Worm (Caenorhabditis elegans): ENCODE measurements around the gene col-20.
"Not testable (repeated sequence)": the region's sequence is repeated elsewhere in the genome, so short reads cannot be mapped to it uniquely, and the experiment has no call there.

col-20 gene

ce11 chrII:4870691-4871090, at the start of gene col-20:
TSS of gene col-20 (minus strand) at chrII:4870791.
- TF ChIP-seq hnd-1 (tag; optimal IDR thresholded peaks at IDR 0.05) (no peak), F13C5.2 (tag; optimal IDR thresholded peaks at IDR 0.05) (no peak), sea-1 (GFP tag; conservative IDR thresholded peaks at IDR 0.05) (no peak), hmbx-1 (tag; optimal IDR thresholded peaks at IDR 0.05) (no peak), ceh-36 (tag; optimal IDR thresholded peaks at IDR 0.05) (no peak), tbx-37 (GFP tag; conservative IDR thresholded peaks at IDR 0.05) (no peak), tra-4 (tag; optimal IDR thresholded peaks at IDR 0.05) (no peak), flt-1 (GFP tag; IDR thresholded peaks at IDR 0.05) (no peak), B0310.2 (tag; optimal IDR thresholded peaks at IDR 0.05) (no peak), ama-1 (optimal IDR thresholded peaks at IDR 0.05) (no peak), pes-1 (GFP tag; IDR thresholded peaks at IDR 0.05) (no peak), ceh-13 (GFP tag; optimal IDR thresholded peaks at IDR 0.05) (no peak), aly-1 (tag; optimal IDR thresholded peaks at IDR 0.05) (no peak), scrt-1 (GFP tag; IDR thresholded peaks at IDR 0.05) (no peak), hmg-4 (GFP tag; optimal IDR thresholded peaks at IDR 0.05) (no peak), ets-7 (tag; optimal IDR thresholded peaks at IDR 0.05) (no peak), tbx-11 (GFP tag; IDR thresholded peaks at IDR 0.05) (no peak)

ce11 chrII:4918501-4919021, 48.0 kb upstream of the col-20 start:
- TF ChIP-seq ceh-13 (GFP tag; optimal IDR thresholded peaks at IDR 0.05) (no peak), ceh-36 (tag; optimal IDR thresholded peaks at IDR 0.05) (no peak), tbx-11 (GFP tag; IDR thresholded peaks at IDR 0.05) (no peak), ets-7 (tag; optimal IDR thresholded peaks at IDR 0.05) (no peak), F13C5.2 (tag; optimal IDR thresholded peaks at IDR 0.05) (no peak), scrt-1 (GFP tag; IDR thresholded peaks at IDR 0.05) (no peak), hnd-1 (tag; optimal IDR thresholded peaks at IDR 0.05) (no peak), aly-1 (tag; optimal IDR thresholded peaks at IDR 0.05) (no peak), hmbx-1 (tag; optimal IDR thresholded peaks at IDR 0.05) (no peak), sea-1 (GFP tag; conservative IDR thresholded peaks at IDR 0.05) (no peak), ama-1 (optimal IDR thresholded peaks at IDR 0.05) (no peak), pes-1 (GFP tag; IDR thresholded peaks at IDR 0.05) (no peak), flt-1 (GFP tag; IDR thresholded peaks at IDR 0.05) (no peak), tbx-37 (GFP tag; conservative IDR thresholded peaks at IDR 0.05) (no peak), B0310.2 (tag; optimal IDR thresholded peaks at IDR 0.05) (no peak), tra-4 (tag; optimal IDR thresholded peaks at IDR 0.05) (no peak)

ce11 chrII:4916462-4916861, 45.9 kb upstream of the col-20 start, which contains the start of gene msp-31:
TSS of gene msp-31 (minus strand) at chrII:4916562.
- not testable (repeated sequence) for TF ChIP-seq F13C5.2, hnd-1, ets-7 (tag; optimal IDR thresholded peaks at IDR 0.05)

- no peak for TF ChIP-seq ceh-13 (GFP tag; optimal IDR thresholded peaks at IDR 0.05)
- TF ChIP-seq pes-1 (GFP tag; IDR thresholded peaks at IDR 0.05): no peak
- no peak for TF ChIP-seq flt-1 (GFP tag; IDR thresholded peaks at IDR 0.05)
- TF ChIP-seq aly-1 (tag; optimal IDR thresholded peaks at IDR 0.05): no peak
These were observed 45.0 kb upstream of the col-20 start for ce11 chrII:4915572-4915971.

ce11 chrII:4914214-4914613, 43.6 kb upstream of the col-20 start, which contains the start of gene R05F9.11:
TSS of gene R05F9.11 (minus strand) at chrII:4914218.
- TF ChIP-seq B0310.2 (tag; optimal IDR thresholded peaks at IDR 0.05): no peak
- no peak for TF ChIP-seq sea-1 (GFP tag; conservative IDR thresholded peaks at IDR 0.05)
- TF ChIP-seq scrt-1 (GFP tag; IDR thresholded peaks at IDR 0.05): no peak
- no peak for TF ChIP-seq hmbx-1 (tag; optimal IDR thresholded peaks at IDR 0.05)
- no peak for TF ChIP-seq aly-1 (tag; optimal IDR thresholded peaks at IDR 0.05)
- no peak for TF ChIP-seq F13C5.2 (tag; optimal IDR thresholded peaks at IDR 0.05)
- TF ChIP-seq ets-7 (tag; optimal IDR thresholded peaks at IDR 0.05): no peak
- no peak for TF ChIP-seq ceh-36 (tag; optimal IDR thresholded peaks at IDR 0.05)

- no peak for TF ChIP-seq ets-7 (tag; optimal IDR thresholded peaks at IDR 0.05)
- no peak for TF ChIP-seq tbx-37 (GFP tag; conservative IDR thresholded peaks at IDR 0.05)
- no peak for TF ChIP-seq hmbx-1 (tag; optimal IDR thresholded peaks at IDR 0.05)
- TF ChIP-seq tra-4 (tag; optimal IDR thresholded peaks at IDR 0.05): no peak
- TF ChIP-seq pes-1 (GFP tag; IDR thresholded peaks at IDR 0.05): no peak
- no peak for TF ChIP-seq ceh-13 (GFP tag; optimal IDR thresholded peaks at IDR 0.05)
- no peak for TF ChIP-seq hnd-1 (tag; optimal IDR thresholded peaks at IDR 0.05)
These were observed 37.6 kb upstream of the col-20 start for ce11 chrII:4908160-4908559.

ce11 chrII:4905883-4906282, 35.3 kb upstream of the col-20 start:
- TF ChIP-seq B0310.2 (tag; optimal IDR thresholded peaks at IDR 0.05): no peak
- TF ChIP-seq hnd-1 (tag; optimal IDR thresholded peaks at IDR 0.05): no peak
- no peak for TF ChIP-seq tbx-37 (GFP tag; conservative IDR thresholded peaks at IDR 0.05)
- TF ChIP-seq scrt-1 (GFP tag; IDR thresholded peaks at IDR 0.05): no peak
- no peak for TF ChIP-seq sea-1 (GFP tag; conservative IDR thresholded peaks at IDR 0.05)
- TF ChIP-seq tra-4 (tag; optimal IDR thresholded peaks at IDR 0.05): no peak
- no peak for TF ChIP-seq F13C5.2 (tag; optimal IDR thresholded peaks at IDR 0.05)
- no peak for TF ChIP-seq flt-1 (GFP tag; IDR thresholded peaks at IDR 0.05)
- no peak for TF ChIP-seq ets-7 (tag; optimal IDR thresholded peaks at IDR 0.05)
- no peak for TF ChIP-seq ceh-36 (tag; optimal IDR thresholded peaks at IDR 0.05)
- TF ChIP-seq ama-1 (optimal IDR thresholded peaks at IDR 0.05): no peak
- no peak for TF ChIP-seq aly-1 (tag; optimal IDR thresholded peaks at IDR 0.05)
- TF ChIP-seq hmg-4 (GFP tag; optimal IDR thresholded peaks at IDR 0.05): no peak
- no peak for TF ChIP-seq hmbx-1 (tag; optimal IDR thresholded peaks at IDR 0.05)
- no peak for TF ChIP-seq pes-1 (GFP tag; IDR thresholded peaks at IDR 0.05)
- TF ChIP-seq tbx-11 (GFP tag; IDR thresholded peaks at IDR 0.05): no peak
- no peak for TF ChIP-seq ceh-13 (GFP tag; optimal IDR thresholded peaks at IDR 0.05)

ce11 chrII:4905331-4905730, 34.7 kb upstream of the col-20 start:
- TF ChIP-seq ama-1 (optimal IDR thresholded peaks at IDR 0.05): no peak
- no peak for TF ChIP-seq tbx-37 (GFP tag; conservative IDR thresholded peaks at IDR 0.05)
- TF ChIP-seq F13C5.2 (tag; optimal IDR thresholded peaks at IDR 0.05): no peak
- TF ChIP-seq hmg-4 (GFP tag; optimal IDR thresholded peaks at IDR 0.05): no peak
- no peak for TF ChIP-seq scrt-1 (GFP tag; IDR thresholded peaks at IDR 0.05)
- TF ChIP-seq tbx-11 (GFP tag; IDR thresholded peaks at IDR 0.05): no peak
- no peak for TF ChIP-seq hnd-1 (tag; optimal IDR thresholded peaks at IDR 0.05)
- TF ChIP-seq pes-1 (GFP tag; IDR thresholded peaks at IDR 0.05): no peak
- TF ChIP-seq hmbx-1 (tag; optimal IDR thresholded peaks at IDR 0.05): no peak
- TF ChIP-seq flt-1 (GFP tag; IDR thresholded peaks at IDR 0.05): no peak
- TF ChIP-seq ets-7 (tag; optimal IDR thresholded peaks at IDR 0.05): no peak
- TF ChIP-seq B0310.2 (tag; optimal IDR thresholded peaks at IDR 0.05): no peak
